Worm (Caenorhabditis elegans) whole organism, L4/young adult: ENCODE results near the gene srbc-49.
"Not testable (repeated sequence)": the region's sequence is repeated elsewhere in the genome, so short reads cannot be mapped to it uniquely, and the experiment has no call there.

Source experiments
- W03F9.2 ChIP-seq: fragments of 150-350 bp; optimal IDR thresholded peaks from 2 replicates; lab custom pipeline; 2014; ENCODE audit warnings: missing biosample characterization, missing genetic modification characterization
- dao-5 ChIP-seq: sonication (generic microtip); optimal IDR thresholded peaks from 2 replicates; lab custom pipeline; 2016; ENCODE audit warnings: missing genotype, missing genetic modification characterization, moderate library complexity, missing compliant biosample characterization
- him-1 ChIP-seq: sonication (generic microtip); optimal IDR thresholded peaks from 2 replicates; lab custom pipeline; 2016; ENCODE audit warnings: missing genotype, missing genetic modification reagents, missing genetic modification characterization, missing compliant biosample characterization

Gene srbc-49

ce11 chrV:15821398-15821797 is at the start of gene srbc-49:
Gene srbc-49 (plus strand): TSS chrV:15821698.
- TF ChIP-seq dao-5 (tag; lab: Kevin White, UChicago), result no peak
- TF ChIP-seq him-1 (tag; lab: Kevin White, UChicago), result no peak
- TF ChIP-seq W03F9.2 (tag; lab: Kevin White, UChicago), result no peak

DNA sequence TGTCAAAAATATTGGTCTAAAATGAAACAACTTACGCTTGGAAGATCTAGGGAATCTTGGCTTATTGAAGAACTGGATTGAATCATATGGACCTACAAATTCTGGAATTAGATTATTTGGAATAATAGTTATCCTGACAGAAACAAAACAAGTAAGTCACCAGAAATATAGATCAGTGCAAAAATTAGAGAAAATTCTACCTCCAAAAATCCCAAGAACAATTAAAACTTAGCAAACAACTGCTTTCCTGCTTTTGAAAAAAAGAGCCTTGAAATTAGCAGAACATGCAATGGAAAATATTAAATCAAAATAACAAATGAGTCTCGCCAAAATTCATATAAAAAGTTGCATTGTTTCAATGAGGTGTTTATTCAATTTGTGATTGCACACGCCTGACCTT is 48.4 kb upstream of the srbc-49 start, which contains the start of gene nhr-60:
Gene nhr-60, minus strand, starts transcription at position 101 of the 400 bp plus-strand sequence.
- no peak for TF ChIP-seq W03F9.2 (tag; lab: Kevin White, UChicago)
- no peak for TF ChIP-seq dao-5 (tag; lab: Kevin White, UChicago)
- TF ChIP-seq him-1 (tag; lab: Kevin White, UChicago), result no peak

DNA sequence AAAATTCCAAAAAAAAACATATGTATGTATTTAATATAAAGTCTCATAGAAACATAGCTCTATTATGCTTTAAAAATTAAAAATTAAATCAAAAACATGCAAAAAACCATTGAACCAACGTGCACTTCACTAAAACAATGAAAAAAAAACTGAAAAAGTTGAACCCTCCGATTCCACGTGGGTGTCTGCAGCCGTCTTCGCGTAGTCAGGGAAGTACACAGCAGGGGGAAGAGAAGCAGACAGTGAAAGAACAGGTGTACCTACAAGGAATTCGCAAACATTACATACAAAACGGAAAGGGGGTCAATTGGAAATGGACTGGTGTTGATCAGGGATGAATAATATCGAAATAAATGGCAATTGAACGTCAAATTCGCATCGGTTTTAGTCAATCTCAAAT is 47.6 kb upstream of the srbc-49 start:
- no peak for TF ChIP-seq him-1 (tag; lab: Kevin White, UChicago)
- no peak for TF ChIP-seq dao-5 (tag; lab: Kevin White, UChicago)
- no peak for TF ChIP-seq W03F9.2 (tag; lab: Kevin White, UChicago)

ce11 chrV:15776651-15777050 is 44.8 kb upstream of the srbc-49 start, which contains the start of gene nhr-283:
Gene nhr-283 (minus strand): TSS chrV:15776751.
- TF ChIP-seq him-1 (tag; lab: Kevin White, UChicago), result no peak
- no peak for TF ChIP-seq dao-5 (tag; lab: Kevin White, UChicago)
- TF ChIP-seq W03F9.2 (tag; lab: Kevin White, UChicago), result no peak

DNA sequence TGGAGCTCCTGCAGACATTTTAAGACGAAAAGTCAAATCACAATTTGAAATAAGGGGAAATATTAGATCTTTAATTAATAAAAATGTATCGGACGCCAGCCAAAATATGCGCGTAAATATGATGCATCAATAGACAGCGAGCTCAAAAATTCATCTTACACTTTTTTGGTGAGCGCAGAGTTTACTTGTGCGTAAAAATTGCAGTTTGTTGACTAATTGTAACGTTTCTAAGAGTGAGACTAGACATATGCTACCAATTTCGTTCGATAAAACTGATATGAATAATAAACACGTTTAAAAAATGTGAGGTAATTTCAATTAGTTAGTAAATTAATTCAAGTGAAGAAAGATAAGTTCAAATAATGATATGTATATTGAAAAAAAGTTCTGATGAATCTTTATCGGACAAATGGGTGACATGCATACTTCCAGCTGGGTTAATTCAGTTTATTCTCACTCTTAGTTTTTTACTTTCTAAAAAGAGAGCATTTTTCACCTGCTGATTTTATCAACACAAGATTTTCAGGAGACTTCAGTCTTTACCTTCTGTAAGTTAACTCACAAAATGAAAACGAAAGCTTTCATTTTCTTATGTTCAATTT is 42.3 kb upstream of the srbc-49 start, which contains the start of the genes nhr-285 and irld-52:
Gene nhr-285, minus strand, starts transcription at position 101 of the 602 bp plus-strand sequence.
Gene irld-52, plus strand, starts transcription at position 552 of the 602 bp plus-strand sequence.
- TF ChIP-seq him-1 (tag; lab: Kevin White, UChicago) (no peak), dao-5 (tag; lab: Kevin White, UChicago) (no peak), W03F9.2 (tag; lab: Kevin White, UChicago) (no peak)

DNA sequence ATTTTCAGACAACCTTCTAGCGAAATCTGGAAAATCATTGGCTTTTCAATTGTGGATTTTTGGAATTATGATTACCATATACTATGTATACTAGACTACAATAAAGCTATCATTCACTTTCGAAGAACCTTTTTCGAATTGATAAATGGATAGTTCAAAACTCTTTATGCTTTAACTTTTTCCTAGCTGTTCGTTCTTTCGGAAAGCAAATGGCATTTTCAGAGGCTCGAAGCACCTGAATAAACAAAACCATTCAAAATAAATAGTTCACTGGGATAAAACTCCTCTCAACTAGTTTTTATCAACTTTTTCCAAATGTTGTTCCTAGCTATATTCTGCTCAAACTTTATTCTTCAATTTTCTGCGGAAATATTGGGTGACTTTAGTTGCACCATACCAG is 40.4 kb upstream of the srbc-49 start, which contains the start of gene T26E4.2:
Gene T26E4.2, plus strand, starts transcription at position 301 of the 400 bp plus-strand sequence.
- TF ChIP-seq him-1 (tag; lab: Kevin White, UChicago) (no peak), dao-5 (tag; lab: Kevin White, UChicago) (no peak), W03F9.2 (tag; lab: Kevin White, UChicago) (no peak)

DNA sequence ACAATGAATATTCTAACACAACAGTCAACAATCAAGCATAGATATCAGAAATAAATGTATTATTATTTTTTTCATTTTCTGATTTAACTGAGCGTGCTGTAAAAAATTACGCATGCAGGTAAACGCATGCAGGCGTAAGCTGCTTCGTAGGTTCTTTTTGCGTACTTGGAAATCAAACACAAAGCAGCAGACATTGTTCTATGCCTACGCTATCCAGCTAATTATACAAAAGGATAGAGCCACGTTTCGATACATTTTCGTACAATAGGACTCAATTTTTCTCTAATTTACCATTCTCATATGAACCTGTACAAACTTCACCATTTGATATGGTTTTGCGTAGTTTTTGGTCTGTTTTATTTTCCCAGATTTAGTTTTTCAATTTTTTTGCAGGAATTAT is 39.0 kb upstream of the srbc-49 start, which contains the start of gene T26E4.3:
Gene T26E4.3, plus strand, starts transcription at position 301 of the 400 bp plus-strand sequence.
- TF ChIP-seq W03F9.2 (tag; lab: Kevin White, UChicago) (no peak), him-1 (tag; lab: Kevin White, UChicago) (no peak), dao-5 (tag; lab: Kevin White, UChicago) (no peak)

DNA sequence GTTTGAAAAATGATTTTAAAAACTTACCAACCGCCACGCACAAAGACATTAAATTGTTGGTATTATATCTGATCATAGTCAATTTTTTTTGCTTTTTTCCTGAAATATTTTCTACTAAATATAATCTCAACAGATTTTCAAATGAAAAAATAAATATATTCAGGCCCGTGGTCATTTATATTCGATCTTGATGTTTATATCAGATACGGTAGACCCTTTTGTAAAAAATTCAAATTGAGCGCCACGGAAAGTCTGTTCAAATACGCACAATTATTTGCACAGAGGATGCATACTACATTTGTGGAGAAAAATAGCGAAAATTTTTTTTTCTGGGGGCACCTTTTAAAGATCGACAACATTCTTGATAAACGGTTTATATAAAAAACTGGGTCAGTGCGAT is 29.1 kb upstream of the srbc-49 start, which contains the start of gene T26E4.4:
Gene T26E4.4, minus strand, starts transcription at position 101 of the 400 bp plus-strand sequence.
- TF ChIP-seq dao-5 (tag; lab: Kevin White, UChicago) (no peak), him-1 (tag; lab: Kevin White, UChicago) (no peak), W03F9.2 (tag; lab: Kevin White, UChicago) (no peak)

ce11 chrV:15793270-15793669 is 28.2 kb upstream of the srbc-49 start, which contains the start of gene T26E4.7:
Gene T26E4.7 (plus strand): TSS chrV:15793570.
- no peak for TF ChIP-seq him-1 (tag; lab: Kevin White, UChicago)
- TF ChIP-seq W03F9.2 (tag; lab: Kevin White, UChicago), result no peak
- no peak for TF ChIP-seq dao-5 (tag; lab: Kevin White, UChicago)

DNA sequence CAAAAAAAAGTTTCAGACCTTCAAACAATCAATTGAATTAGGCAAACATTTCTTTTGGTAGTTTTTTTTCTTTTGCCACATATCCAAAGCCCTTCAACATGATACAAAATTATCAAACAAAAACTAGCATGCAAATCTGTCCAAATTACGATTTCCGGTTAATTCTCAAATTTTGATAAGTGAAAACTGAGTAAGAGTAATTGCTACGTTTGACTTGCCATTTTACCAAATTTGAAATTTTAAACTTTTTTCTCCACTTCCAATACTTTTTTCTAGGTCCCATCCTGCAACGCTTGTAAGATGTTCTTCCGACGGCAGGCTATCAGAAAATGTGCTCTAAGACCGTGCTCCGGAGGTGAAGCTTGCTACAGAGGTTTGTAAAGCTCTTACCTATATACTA is 25.4 kb upstream of the srbc-49 start, which contains the start of gene nhr-223:
Gene nhr-223, plus strand, starts transcription at position 301 of the 400 bp plus-strand sequence.
- TF ChIP-seq W03F9.2 (tag; lab: Kevin White, UChicago) (no peak), dao-5 (tag; lab: Kevin White, UChicago) (no peak), him-1 (tag; lab: Kevin White, UChicago) (no peak)

DNA sequence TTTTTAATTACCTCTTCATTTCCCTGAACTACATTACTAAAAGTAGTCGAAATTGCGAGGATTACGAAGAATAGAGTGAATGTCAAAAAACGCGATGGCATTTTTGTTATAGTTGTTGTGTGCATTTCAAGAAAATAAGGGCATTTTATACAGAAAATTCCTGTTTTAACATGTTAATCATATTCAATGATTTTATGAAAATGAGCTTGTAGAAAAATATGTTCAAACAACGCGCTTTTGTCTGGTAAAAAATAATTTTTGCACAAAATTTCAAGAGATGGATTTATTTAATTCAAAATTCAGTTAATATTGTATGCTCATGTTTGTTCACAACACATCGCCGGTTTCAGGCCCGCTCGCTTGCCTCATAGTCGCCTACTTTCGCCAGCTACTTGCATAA is 23.4 kb upstream of the srbc-49 start, which contains the start of gene T26E4.10:
Gene T26E4.10, minus strand, starts transcription at position 101 of the 400 bp plus-strand sequence.
- TF ChIP-seq W03F9.2 (tag; lab: Kevin White, UChicago) (no peak), him-1 (tag; lab: Kevin White, UChicago) (no peak), dao-5 (tag; lab: Kevin White, UChicago) (no peak)

- not testable (repeated sequence) for TF ChIP-seq him-1, dao-5, W03F9.2 (tag; lab: Kevin White, UChicago)
Measured at ce11 chrV:15802623-15803022, 18.9 kb upstream of the srbc-49 start, which contains the start of gene T26E4.9. Gene T26E4.9 (minus strand): TSS chrV:15802723.

- not testable (repeated sequence) for TF ChIP-seq dao-5, him-1, W03F9.2 (tag; lab: Kevin White, UChicago)
Measured at ce11 chrV:15803079-15803478, 18.4 kb upstream of the srbc-49 start, which contains the start of gene srd-27. Gene srd-27 (plus strand): TSS chrV:15803379.
